Fruit fly (Drosophila melanogaster) whole organism, embryonic: ENCODE measurements around the gene CG34181.

Experiments
- CG11247 ChIP-seq: fragments of 200-800 bp; sonication (Bioruptor generic); IDR thresholded peaks from 2 replicates; pipeline ENCODE4 v1.3.6; 2022; ENCODE audit warnings: missing biosample characterization, missing genetic modification characterization
- CG12104 ChIP-seq: fragments of 200-800 bp; sonication (Bioruptor generic); optimal IDR thresholded peaks from 3 replicates; lab custom pipeline; 2016; ENCODE audit warnings: missing biosample characterization, missing genetic modification characterization
- CG12155 ChIP-seq: fragments of 200-800 bp; sonication (Bioruptor generic); optimal IDR thresholded peaks from 3 replicates; lab custom pipeline; 2016; ENCODE audit warnings: missing biosample characterization, missing genetic modification characterization
- CG12299 ChIP-seq: fragments of 200-800 bp; sonication (Bioruptor generic); optimal IDR thresholded peaks from 2 replicates; lab custom pipeline; 2018; ENCODE audit warnings: missing biosample characterization, mild to moderate bottlenecking, missing genetic modification characterization
- CG3163 ChIP-seq: fragments of 200-800 bp; sonication (Bioruptor generic); optimal IDR thresholded peaks from 3 replicates; lab custom pipeline; 2016; ENCODE audit warnings: missing biosample characterization, missing genetic modification characterization
- CkIIα-i1 ChIP-seq: fragments of 200-800 bp; sonication (Bioruptor generic); IDR thresholded peaks from 2 replicates; pipeline ENCODE4 v1.3.6; 2022; ENCODE audit warnings: missing biosample characterization, missing genetic modification characterization
- Fer2 ChIP-seq: fragments of 200-800 bp; sonication (Bioruptor generic); optimal IDR thresholded peaks from 2 replicates; lab custom pipeline; 2018; ENCODE audit warnings: missing biosample characterization, mild to moderate bottlenecking, missing genetic modification characterization, moderate library complexity
- en ChIP-seq: fragments of 200-800 bp; sonication (Bioruptor generic); optimal IDR thresholded peaks from 2 replicates; lab custom pipeline; 2016; ENCODE audit warnings: missing biosample characterization, missing genetic modification characterization
- gcm ChIP-seq: fragments of 200-800 bp; sonication (Bioruptor generic); optimal IDR thresholded peaks from 2 replicates; lab custom pipeline; 2019; ENCODE audit warnings: missing biosample characterization, mild to moderate bottlenecking, missing genetic modification characterization, moderate library complexity
- hbn ChIP-seq: fragments of 200-800 bp; sonication (Bioruptor generic); IDR thresholded peaks from 2 replicates; pipeline ENCODE4 v1.3.6; 2022; ENCODE audit warnings: missing biosample characterization, missing genetic modification characterization; ENCODE audit not compliant: partially characterized antibody
- lmd ChIP-seq: fragments of 200-800 bp; sonication (Bioruptor generic); IDR thresholded peaks from 2 replicates; pipeline ENCODE4 v1.3.6; 2022; ENCODE audit warnings: missing biosample characterization, missing genetic modification characterization
- pfk ChIP-seq: fragments of 200-800 bp; sonication (Bioruptor generic); optimal IDR thresholded peaks from 2 replicates; lab custom pipeline; 2018; ENCODE audit warnings: missing biosample characterization, mild to moderate bottlenecking, missing genetic modification characterization, moderate library complexity

dm6 chr2L:9349246-9349645 is 18.2 kb upstream of the CG34181 start, which contains the start of gene CG43350:
- TF ChIP-seq en (GFP tag; lab: Kevin White, UChicago) (no peak), CG3163 (GFP tag; lab: Kevin White, UChicago) (no peak), CG12299 (no peak), lmd (GFP tag; lab: Robert Waterston, UW) (no peak), CG12155 (GFP tag; lab: Kevin White, UChicago) (no peak), CG12104 (no peak), pfk (GFP tag; lab: Kevin White, UChicago) (no peak), CG11247 (GFP tag; lab: Robert Waterston, UW) (no peak), CkIIα-i1 (no peak), hbn (GFP tag; lab: Robert Waterston, UW) (no peak), gcm (GFP tag; lab: Kevin White, UChicago) (no peak), Fer2 (no peak)
